Worm (Caenorhabditis elegans) whole organism, late embryonic: Measurements from ENCODE around the gene ZK381.62.

ENCODE experiments used
- C38D4.7 ChIP-seq: fragments of 200-800 bp; sonication (Bioruptor generic); optimal IDR thresholded peaks from 2 replicates; lab custom pipeline; 2018; ENCODE audit warnings: mild to moderate bottlenecking, missing genetic modification characterization, moderate library complexity, missing compliant biosample characterization
- ceh-14 ChIP-seq: sonication (generic microtip); optimal IDR thresholded peaks from 2 replicates; lab custom pipeline; 2016; ENCODE audit warnings: missing genotype, missing genetic modification characterization, missing compliant biosample characterization
- ceh-22 ChIP-seq: sonication (generic microtip); optimal IDR thresholded peaks from 2 replicates; lab custom pipeline; 2017; ENCODE audit warnings: missing biosample characterization, missing genetic modification characterization
- ceh-24 ChIP-seq: sonication (generic microtip); optimal IDR thresholded peaks from 2 replicates; lab custom pipeline; 2016; ENCODE audit warnings: mild to moderate bottlenecking, missing genetic modification characterization, missing compliant biosample characterization
- ceh-9 ChIP-seq: sonication (generic microtip); optimal IDR thresholded peaks from 2 replicates; lab custom pipeline; 2016; ENCODE audit warnings: mild to moderate bottlenecking, missing genetic modification characterization, inconsistent platforms, missing compliant biosample characterization
- mec-3 ChIP-seq: sonication (generic microtip); optimal IDR thresholded peaks from 2 replicates; lab custom pipeline; 2016; ENCODE audit warnings: borderline replicate concordance, missing genetic modification characterization, missing compliant biosample characterization
- pqm-1 ChIP-seq: sonication (generic microtip); optimal IDR thresholded peaks from 2 replicates; lab custom pipeline; 2016; ENCODE audit warnings: missing genetic modification characterization, missing compliant biosample characterization
- sox-2 ChIP-seq: fragments of 200-800 bp; sonication (Bioruptor generic); IDR thresholded peaks from 2 replicates; pipeline ENCODE4 v1.3.6; 2022; ENCODE audit warnings: missing genetic modification reagents, missing genetic modification characterization, missing compliant biosample characterization
- sox-4 ChIP-seq: sonication (generic microtip); optimal IDR thresholded peaks from 2 replicates; lab custom pipeline; 2017; ENCODE audit warnings: mild to moderate bottlenecking, missing genetic modification characterization, inconsistent platforms, missing compliant biosample characterization
- tbx-2 ChIP-seq: sonication (generic microtip); optimal IDR thresholded peaks from 2 replicates; lab custom pipeline; 2016; ENCODE audit warnings: missing genetic modification characterization, missing compliant biosample characterization
- unc-55 ChIP-seq: sonication (generic microtip); optimal IDR thresholded peaks from 2 replicates; lab custom pipeline; 2017; ENCODE audit warnings: missing biosample characterization, missing genetic modification reagents, missing genetic modification characterization

DNA sequence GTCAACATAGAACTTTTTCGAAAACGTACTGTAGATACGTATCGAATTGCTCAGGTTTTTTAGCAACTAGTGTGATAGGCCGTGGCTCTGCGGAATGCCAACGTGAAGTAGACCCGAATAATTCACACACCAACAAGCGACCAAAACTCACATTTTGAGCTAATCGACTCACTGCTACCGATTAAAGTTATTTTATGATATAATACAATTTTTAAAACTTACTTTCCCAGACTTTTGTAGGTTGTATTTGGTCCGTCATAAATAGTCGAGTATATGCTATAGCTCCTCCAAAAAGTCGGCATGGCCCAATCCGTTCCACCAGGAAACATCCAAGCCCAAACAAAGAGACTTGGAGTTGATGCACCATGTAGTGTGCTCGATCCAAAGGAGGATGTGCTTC lies 39.7 kb upstream of the ZK381.62 start, which contains the start of gene C25A8.1:
- TF ChIP-seq ceh-22 (tag; lab: Kevin White, UChicago) (no peak), sox-4 (tag; lab: Kevin White, UChicago) (no peak), unc-55 (no peak), tbx-2 (tag; lab: Kevin White, UChicago) (no peak), sox-2 (no peak), ceh-24 (no peak), pqm-1 (no peak), C38D4.7 (GFP tag; lab: Kevin White, UChicago) (no peak), ceh-9 (tag; lab: Kevin White, UChicago) (no peak), mec-3 (no peak), ceh-14 (no peak)
